Fruit fly (Drosophila melanogaster) whole organism, adult: ENCODE data around the gene CG16820.

Source experiments
- CG11617 ChIP-seq: fragments of 200-800 bp; sonication (Bioruptor generic); optimal IDR thresholded peaks from 2 replicates; lab custom pipeline; 2017; ENCODE audit warnings: mild to moderate bottlenecking, missing biosample characterization, missing genetic modification reagents, missing genetic modification characterization
- CG12768 ChIP-seq: fragments of 200-800 bp; sonication (Bioruptor generic); optimal IDR thresholded peaks from 2 replicates; lab custom pipeline; 2017; ENCODE audit warnings: missing biosample characterization, missing genetic modification characterization, mild to moderate bottlenecking, moderate library complexity, missing genetic modification reagents
- CG14711 ChIP-seq: fragments of 200-800 bp; sonication (Bioruptor generic); optimal IDR thresholded peaks from 2 replicates; lab custom pipeline; 2018; ENCODE audit warnings: missing biosample characterization, mild to moderate bottlenecking, missing genetic modification characterization, moderate library complexity
- CG1620 ChIP-seq: fragments of 200-800 bp; sonication (Bioruptor generic); optimal IDR thresholded peaks from 2 replicates; lab custom pipeline; 2016; ENCODE audit warnings: missing biosample characterization, missing genetic modification characterization
- CG33017 ChIP-seq: fragments of 200-800 bp; sonication (Bioruptor generic); optimal IDR thresholded peaks from 2 replicates; lab custom pipeline; 2018; ENCODE audit warnings: missing biosample characterization, mild to moderate bottlenecking, missing genetic modification characterization, moderate library complexity
- CG5204 ChIP-seq: fragments of 200-800 bp; sonication (Bioruptor generic); optimal IDR thresholded peaks from 2 replicates; lab custom pipeline; 2016; ENCODE audit warnings: missing biosample characterization, missing genetic modification characterization
- CG7045 ChIP-seq: fragments of 200-800 bp; sonication (Bioruptor generic); optimal IDR thresholded peaks from 2 replicates; lab custom pipeline; 2017; ENCODE audit warnings: missing biosample characterization, mild to moderate bottlenecking, missing genetic modification characterization
- CG7101 ChIP-seq: fragments of 200-800 bp; sonication (Bioruptor generic); optimal IDR thresholded peaks from 2 replicates; lab custom pipeline; 2018; ENCODE audit warnings: missing biosample characterization, mild to moderate bottlenecking, missing genetic modification characterization, moderate library complexity
- Clk ChIP-seq: fragments of 200-800 bp; sonication (Bioruptor generic); optimal IDR thresholded peaks from 2 replicates; lab custom pipeline; 2017; ENCODE audit warnings: missing biosample characterization, missing genetic modification characterization
- Crg-1 ChIP-seq: fragments of 200-800 bp; sonication (Bioruptor generic); optimal IDR thresholded peaks from 2 replicates; lab custom pipeline; 2016; ENCODE audit warnings: missing biosample characterization, missing genetic modification characterization
- Hr96 ChIP-seq: fragments of 200-800 bp; sonication (Bioruptor generic); optimal IDR thresholded peaks from 2 replicates; lab custom pipeline; 2016; ENCODE audit warnings: missing biosample characterization, missing genetic modification characterization
- Mnt ChIP-seq: fragments of 200-800 bp; sonication (Bioruptor generic); optimal IDR thresholded peaks from 2 replicates; lab custom pipeline; 2016; ENCODE audit warnings: missing biosample characterization, mild to moderate bottlenecking, missing genetic modification characterization
- bab1 ChIP-seq: fragments of 200-800 bp; sonication (Bioruptor generic); optimal IDR thresholded peaks from 3 replicates; lab custom pipeline; 2019; ENCODE audit warnings: missing biosample characterization, mild to moderate bottlenecking, missing genetic modification characterization, moderate library complexity
- cic ChIP-seq: fragments of 200-800 bp; sonication (Bioruptor generic); optimal IDR thresholded peaks from 2 replicates; lab custom pipeline; 2017; ENCODE audit warnings: missing biosample characterization, mild to moderate bottlenecking, missing genetic modification characterization, moderate library complexity
- cnc ChIP-seq, 2 experiments: fragments of >200 bp; optimal IDR thresholded peaks; 2 replicates each; lab custom pipeline; 2017
- kay ChIP-seq: fragments of 200-800 bp; sonication (Bioruptor generic); peaks from one replicate; lab custom pipeline; 2016; ENCODE audit warnings: missing biosample characterization, missing genetic modification characterization, borderline replicate concordance
- ovo ChIP-seq: fragments of 200-800 bp; sonication (Bioruptor generic); optimal IDR thresholded peaks from 2 replicates; lab custom pipeline; 2016; ENCODE audit warnings: missing biosample characterization, missing genetic modification characterization
- pad ChIP-seq: fragments of 200-800 bp; sonication (Bioruptor generic); optimal IDR thresholded peaks from 3 replicates; lab custom pipeline; 2017; ENCODE audit warnings: missing biosample characterization, missing genetic modification characterization, mild to moderate bottlenecking, moderate library complexity, missing genetic modification reagents
- tj ChIP-seq: fragments of 200-800 bp; sonication (Bioruptor generic); optimal IDR thresholded peaks from 3 replicates; lab custom pipeline; 2017; ENCODE audit warnings: missing biosample characterization, mild to moderate bottlenecking, missing genetic modification characterization, moderate library complexity
- toe ChIP-seq: fragments of 200-800 bp; sonication (Bioruptor generic); optimal IDR thresholded peaks from 2 replicates; lab custom pipeline; 2016; ENCODE audit warnings: missing biosample characterization, missing genetic modification characterization

The CG16820 gene

DNA sequence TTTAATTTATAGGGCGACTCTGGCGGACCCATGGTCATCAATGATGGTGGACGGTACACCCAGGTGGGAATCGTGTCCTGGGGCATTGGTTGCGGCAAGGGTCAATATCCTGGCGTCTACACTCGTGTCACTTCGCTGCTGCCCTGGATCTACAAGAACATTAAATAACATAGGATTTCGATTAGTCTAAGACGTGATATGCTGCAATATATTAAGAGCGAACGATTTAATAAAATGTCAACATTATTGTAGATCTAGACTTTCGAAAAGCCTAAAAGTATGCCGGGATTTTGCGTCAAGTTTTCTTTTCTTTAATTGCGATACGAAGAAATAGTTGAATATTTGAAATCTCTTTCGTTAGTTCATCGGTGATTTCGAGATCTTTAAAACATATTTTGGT, 11.1 kb downstream of the CG16820 start, which contains the start of gene Naa20B:
Naa20B (plus strand) TSS at position 301 of the 400 bp plus-strand sequence.
- TF ChIP-seq Hr96 (GFP tag; lab: Kevin White, UChicago): no peak
- no peak for TF ChIP-seq CG5204 (GFP tag; lab: Kevin White, UChicago)
- TF ChIP-seq cic (GFP tag; lab: Kevin White, UChicago): no peak
- TF ChIP-seq CG33017: no peak
- no peak for TF ChIP-seq Clk
- no peak for TF ChIP-seq toe (GFP tag; lab: Kevin White, UChicago)
- TF ChIP-seq CG7101 (tag; lab: Kevin White, UChicago): no peak
- no peak for TF ChIP-seq cnc (optimal IDR thresholded peaks at IDR 0.05; lab: Kevin White, UChicago)
- TF ChIP-seq tj (GFP tag; lab: Kevin White, UChicago): no peak
- no peak for TF ChIP-seq Crg-1 (GFP tag; lab: Kevin White, UChicago)
- no peak for TF ChIP-seq CG14711 (tag; lab: Kevin White, UChicago)
- no peak for TF ChIP-seq bab1

DNA sequence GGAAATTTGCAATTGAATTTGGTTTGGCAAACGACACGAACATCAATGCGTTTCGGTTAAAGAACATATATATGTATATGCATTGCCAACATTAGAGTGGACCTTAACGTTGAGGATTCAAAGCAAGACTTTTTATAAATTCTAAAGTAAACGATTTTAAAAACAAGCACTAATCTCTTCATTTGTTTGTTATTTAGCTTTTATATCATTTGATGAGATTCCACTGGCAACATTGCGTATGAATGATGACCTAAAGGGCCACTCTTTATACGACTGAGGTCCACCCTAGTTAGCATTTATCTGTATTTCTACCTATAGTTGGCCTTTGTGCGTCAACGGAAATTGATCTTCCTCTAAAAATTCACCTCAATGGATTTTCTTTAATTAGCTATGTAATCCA, 12.7 kb downstream of the CG16820 start:
- TF ChIP-seq CG33017 (no peak), pad (GFP tag; lab: Kevin White, UChicago) (no peak), bab1 (no peak), Clk (no peak), CG12768 (GFP tag; lab: Kevin White, UChicago) (no peak), Mnt (GFP tag; lab: Kevin White, UChicago) (no peak), ovo (no peak), CG7101 (tag; lab: Kevin White, UChicago) (no peak), cnc (optimal IDR thresholded peaks at IDR 0.05; lab: Kevin White, UChicago) (no peak), CG1620 (no peak), cic (GFP tag; lab: Kevin White, UChicago) (no peak), tj (GFP tag; lab: Kevin White, UChicago) (no peak), Hr96 (GFP tag; lab: Kevin White, UChicago) (no peak), kay (no peak), Crg-1 (GFP tag; lab: Kevin White, UChicago) (no peak), CG11617 (GFP tag; lab: Kevin White, UChicago) (no peak), CG7045 (GFP tag; lab: Kevin White, UChicago) (no peak), CG5204 (GFP tag; lab: Kevin White, UChicago) (no peak), CG14711 (tag; lab: Kevin White, UChicago) (no peak), toe (GFP tag; lab: Kevin White, UChicago) (no peak)

DNA sequence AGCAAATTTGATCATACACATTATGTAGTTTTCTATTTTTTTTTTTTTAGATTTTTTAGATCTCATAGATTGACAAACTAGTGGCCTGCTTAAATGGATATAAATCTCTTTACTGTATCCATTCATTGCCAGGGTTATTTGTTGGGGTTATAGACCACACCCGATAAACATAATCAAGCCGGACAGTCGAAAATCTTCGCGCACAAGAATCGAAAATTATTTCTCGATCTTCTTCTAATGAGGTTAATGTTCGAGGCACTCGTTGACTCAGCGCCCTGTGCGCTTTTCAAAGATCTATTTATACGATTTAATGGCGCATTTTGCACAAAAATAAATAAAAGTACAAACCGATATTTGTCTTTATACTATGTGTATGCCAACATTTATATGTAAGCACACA, 13.6 kb downstream of the CG16820 start, which contains the start of gene CG31730:
CG31730 (minus strand) TSS at position 101 of the 400 bp plus-strand sequence.
- TF ChIP-seq CG11617 (GFP tag; lab: Kevin White, UChicago) (no peak), cnc (optimal IDR thresholded peaks at IDR 0.05; lab: Kevin White, UChicago) (no peak), Clk (no peak), ovo (no peak), CG7101 (tag; lab: Kevin White, UChicago) (no peak), toe (GFP tag; lab: Kevin White, UChicago) (no peak), Crg-1 (GFP tag; lab: Kevin White, UChicago) (no peak), CG33017 (no peak), tj (GFP tag; lab: Kevin White, UChicago) (no peak), Hr96 (GFP tag; lab: Kevin White, UChicago) (no peak), pad (GFP tag; lab: Kevin White, UChicago) (no peak), kay (no peak), cic (GFP tag; lab: Kevin White, UChicago) (no peak), CG12768 (GFP tag; lab: Kevin White, UChicago) (no peak), bab1 (no peak)

DNA sequence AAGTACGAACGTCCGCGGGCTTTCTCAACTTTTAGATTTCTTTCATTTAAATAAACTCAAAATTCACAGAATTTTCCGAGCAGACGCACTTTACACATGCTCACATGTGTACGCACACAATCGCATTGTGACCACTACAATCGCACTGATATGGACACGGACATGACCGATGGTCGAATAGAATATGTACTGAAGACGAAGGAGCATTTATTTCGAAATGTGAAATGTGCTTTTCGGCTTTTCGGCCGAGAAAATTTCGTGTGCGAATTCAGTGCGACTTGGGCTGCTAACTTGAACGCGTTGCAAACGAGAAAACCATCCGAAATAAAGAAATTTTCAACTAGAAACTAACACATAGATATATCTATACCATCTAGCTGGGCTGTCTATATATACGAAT, 14.7 kb downstream of the CG16820 start, which contains the start of gene CG44085:
CG44085 (plus strand) TSS at position 269 of the 400 bp plus-strand sequence.
- TF ChIP-seq CG5204 (GFP tag; lab: Kevin White, UChicago) (no peak), cnc (optimal IDR thresholded peaks at IDR 0.05; lab: Kevin White, UChicago) (no peak), CG12768 (GFP tag; lab: Kevin White, UChicago) (no peak), Crg-1 (GFP tag; lab: Kevin White, UChicago) (no peak), CG14711 (tag; lab: Kevin White, UChicago) (no peak), kay (no peak), bab1 (no peak), cic (GFP tag; lab: Kevin White, UChicago) (no peak), CG11617 (GFP tag; lab: Kevin White, UChicago) (no peak), pad (GFP tag; lab: Kevin White, UChicago) (no peak), CG1620 (no peak), CG7045 (GFP tag; lab: Kevin White, UChicago) (no peak), Hr96 (GFP tag; lab: Kevin White, UChicago) (no peak), tj (GFP tag; lab: Kevin White, UChicago) (no peak), toe (GFP tag; lab: Kevin White, UChicago) (no peak), ovo (no peak)

DNA sequence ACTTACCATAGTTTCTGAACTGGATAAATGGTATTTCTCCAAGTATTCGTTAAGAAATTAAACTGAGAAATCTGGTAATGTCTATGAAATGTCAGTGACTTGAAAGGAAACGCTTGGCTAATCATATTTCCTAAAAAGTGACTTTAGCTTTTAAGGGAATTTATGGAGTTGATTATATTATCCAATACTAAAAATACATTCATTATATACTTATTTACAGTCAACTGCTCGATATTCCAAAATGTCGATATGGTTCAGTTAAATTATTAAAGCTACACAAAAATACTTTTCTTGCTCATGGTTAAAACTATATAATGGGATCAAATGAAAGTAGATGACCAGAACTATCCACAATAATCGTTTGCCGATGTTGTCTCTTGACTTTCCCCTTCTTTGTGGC, 19.7 kb downstream of the CG16820 start, which contains the start of gene CG31848:
CG31848 (minus strand) TSS at position 101 of the 400 bp plus-strand sequence.
- TF ChIP-seq ovo (no peak), Mnt (GFP tag; lab: Kevin White, UChicago) (no peak), CG11617 (GFP tag; lab: Kevin White, UChicago) (no peak), Clk (no peak), cic (GFP tag; lab: Kevin White, UChicago) (no peak), CG7101 (tag; lab: Kevin White, UChicago) (no peak), CG7045 (GFP tag; lab: Kevin White, UChicago) (no peak), CG5204 (GFP tag; lab: Kevin White, UChicago) (no peak), CG12768 (GFP tag; lab: Kevin White, UChicago) (no peak), pad (GFP tag; lab: Kevin White, UChicago) (no peak), CG14711 (tag; lab: Kevin White, UChicago) (no peak), kay (no peak)

DNA sequence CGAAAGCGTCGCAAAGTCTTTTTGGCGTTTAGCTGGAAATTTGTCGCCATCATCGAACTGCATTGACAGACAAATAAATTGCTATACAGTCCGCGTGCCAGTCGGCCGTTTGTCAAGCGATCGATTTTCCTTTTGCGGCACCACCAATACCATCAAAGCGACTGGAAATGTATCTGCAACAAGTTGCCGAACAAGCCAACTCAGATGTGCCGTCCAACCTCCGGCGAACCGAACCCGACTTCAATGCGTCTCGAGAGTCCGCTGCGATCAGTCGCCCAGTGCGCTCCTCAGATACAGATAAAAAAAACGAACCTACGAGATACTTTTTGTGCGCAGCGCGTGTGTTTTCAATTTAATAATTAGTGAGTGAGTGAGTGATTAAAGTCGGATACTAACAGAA, 20.6 kb downstream of the CG16820 start:
- TF ChIP-seq Crg-1 (GFP tag; lab: Kevin White, UChicago) (no peak), CG33017 (no peak), cnc (optimal IDR thresholded peaks at IDR 0.05; lab: Kevin White, UChicago) (no peak), toe (GFP tag; lab: Kevin White, UChicago) (no peak), Hr96 (GFP tag; lab: Kevin White, UChicago) (no peak), cic (GFP tag; lab: Kevin White, UChicago) (no peak), CG5204 (GFP tag; lab: Kevin White, UChicago) (no peak), Clk (no peak), kay (no peak), CG14711 (tag; lab: Kevin White, UChicago) (no peak), bab1 (no peak), CG7101 (tag; lab: Kevin White, UChicago) (no peak), CG11617 (GFP tag; lab: Kevin White, UChicago) (no peak), CG1620 (no peak), CG7045 (GFP tag; lab: Kevin White, UChicago) (no peak), ovo (no peak), CG12768 (GFP tag; lab: Kevin White, UChicago) (no peak), tj (GFP tag; lab: Kevin White, UChicago) (no peak), pad (GFP tag; lab: Kevin White, UChicago) (no peak)
